Fruit fly (Drosophila melanogaster) S2 (cell line): ENCODE results near the gene CG32241.

ENCODE experiments used
- CG8478 ChIP-seq: fragments of >200 bp; optimal IDR thresholded peaks from 2 replicates; lab custom pipeline; 2018
- CTCF ChIP-seq, 2 experiments: fragments of >200 bp; optimal IDR thresholded peaks; 2 replicates each; lab custom pipeline; 2018

DNA sequence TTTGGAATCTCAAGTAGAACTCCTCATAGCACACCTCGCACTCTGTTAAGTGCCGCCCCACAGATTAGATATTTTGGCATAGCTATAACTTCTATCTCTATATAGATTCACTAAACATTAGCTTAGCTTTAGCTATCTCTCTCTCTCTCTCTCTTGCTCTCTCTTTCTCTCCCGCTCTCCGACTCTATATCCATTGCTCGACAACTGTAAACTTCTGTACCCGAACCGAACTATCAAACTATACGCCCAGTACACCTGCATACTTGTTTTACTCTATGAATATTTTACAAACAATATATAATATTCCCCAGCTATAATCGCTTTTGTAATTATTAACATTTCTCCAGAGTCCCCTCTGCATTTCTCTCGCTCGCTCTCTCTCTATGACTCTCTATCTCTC is 36.1 kb downstream of the CG32241 start:
- no peak for TF ChIP-seq CG8478 (lab: Kevin White, UChicago)
- TF ChIP-seq CTCF (optimal IDR thresholded peaks at IDR 0.05; lab: Kevin White, UChicago), result no peak
